Fruit fly (Drosophila melanogaster) ovary, adult (tissue): ENCODE results near the gene nAChRalpha1.

Source experiments
- CG17801 ChIP-seq: fragments of 200-800 bp; optimal IDR thresholded peaks from 2 replicates; lab custom pipeline; 2019; ENCODE audit warnings: missing biosample characterization, mild to moderate bottlenecking, missing genetic modification characterization, moderate library complexity; ENCODE audit not compliant: partially characterized antibody

nAChRalpha1 gene

DNA sequence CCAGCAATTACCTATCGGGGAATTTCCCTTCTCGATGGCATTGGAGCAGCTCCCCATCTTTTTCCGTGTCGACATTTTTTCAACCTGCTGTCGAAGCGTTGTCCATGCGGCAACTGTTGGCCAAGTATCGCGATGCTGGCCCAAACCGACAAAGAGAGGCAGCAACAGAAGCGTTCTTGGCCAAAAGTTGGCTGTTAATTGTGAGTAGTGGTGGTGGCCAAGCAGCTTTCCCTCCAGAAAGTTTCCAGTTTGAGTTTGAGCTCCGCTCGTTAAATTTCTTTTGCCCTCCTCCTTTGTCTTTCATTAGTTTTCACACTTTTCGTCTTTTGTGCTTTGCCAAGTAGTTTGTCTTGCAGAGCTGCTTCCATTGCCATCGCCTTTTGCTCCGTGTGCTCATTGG, 84.3 kb downstream of the nAChRalpha1 start, which contains the start of gene CG17782:
Gene CG17782 (minus strand): TSS at position 101 of the 400 bp plus-strand sequence.
- TF ChIP-seq CG17801 (GFP tag; lab: Kevin White, UChicago), result no peak

dm6 chr3R:24369268-24369667, 87.7 kb downstream of the nAChRalpha1 start, which contains the start of gene CG13614:
Gene CG13614, plus strand, starts transcription at chr3R:24369568.
- no peak for TF ChIP-seq CG17801 (GFP tag; lab: Kevin White, UChicago)

dm6 chr3R:24368064-24368463, 88.9 kb downstream of the nAChRalpha1 start, which contains the start of the genes CG42812 and CG33341:
Gene CG42812, minus strand, starts transcription at chr3R:24368164.
Gene CG33341, plus strand, starts transcription at chr3R:24368358.
- TF ChIP-seq CG17801 (GFP tag; lab: Kevin White, UChicago), result no peak

DNA sequence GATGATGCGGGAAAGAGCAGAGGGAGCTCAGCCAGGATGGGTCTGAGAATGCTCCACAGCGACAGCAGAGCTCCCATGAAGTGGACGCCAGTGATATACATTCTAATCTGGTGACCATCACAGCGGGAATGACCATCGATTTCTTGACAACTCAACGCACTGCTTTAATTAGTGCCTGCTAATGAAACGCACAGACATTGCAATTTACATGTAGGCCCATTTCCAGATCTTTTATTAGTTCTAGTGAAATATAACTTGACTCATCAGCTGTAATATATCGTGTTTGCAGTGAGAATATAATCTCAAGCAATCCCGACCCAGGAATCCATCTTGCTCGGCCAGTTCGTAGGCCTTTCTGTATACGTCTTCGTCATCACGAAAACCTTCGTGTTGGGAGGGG, 89.8 kb downstream of the nAChRalpha1 start, which contains the start of gene CG42811:
Gene CG42811 (minus strand): TSS at position 101 of the 400 bp plus-strand sequence.
- no peak for TF ChIP-seq CG17801 (GFP tag; lab: Kevin White, UChicago)

- TF ChIP-seq CG17801 (GFP tag; lab: Kevin White, UChicago), result no peak
Measured at dm6 chr3R:24364880-24365604, 91.9 kb downstream of the nAChRalpha1 start, which contains the start of the genes CG17784 and CG13613. Gene CG17784, minus strand, starts transcription at chr3R:24364980. Gene CG13613, plus strand, starts transcription at chr3R:24365554.

DNA sequence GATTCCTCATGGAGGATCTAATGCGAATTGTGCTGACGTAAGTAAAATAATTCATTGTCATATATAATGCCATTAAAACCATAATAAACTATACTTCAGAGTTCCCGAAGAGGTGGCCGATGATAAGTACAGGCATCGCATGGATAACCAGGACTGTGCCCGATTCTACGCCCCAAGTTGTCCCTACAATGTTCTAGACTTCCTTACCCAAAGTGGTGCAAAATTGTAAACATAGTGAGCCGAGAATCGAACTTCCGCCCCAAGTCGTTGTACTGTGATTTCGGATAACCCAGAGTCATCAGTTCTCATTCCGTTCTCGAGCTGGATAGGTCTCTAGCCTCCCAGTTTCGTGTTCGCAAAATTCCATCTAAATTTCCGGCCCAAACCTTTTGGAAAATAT, 94.1 kb downstream of the nAChRalpha1 start, which contains the start of gene CG33340:
Gene CG33340 (plus strand): TSS at position 301 of the 400 bp plus-strand sequence.
- no peak for TF ChIP-seq CG17801 (GFP tag; lab: Kevin White, UChicago)

DNA sequence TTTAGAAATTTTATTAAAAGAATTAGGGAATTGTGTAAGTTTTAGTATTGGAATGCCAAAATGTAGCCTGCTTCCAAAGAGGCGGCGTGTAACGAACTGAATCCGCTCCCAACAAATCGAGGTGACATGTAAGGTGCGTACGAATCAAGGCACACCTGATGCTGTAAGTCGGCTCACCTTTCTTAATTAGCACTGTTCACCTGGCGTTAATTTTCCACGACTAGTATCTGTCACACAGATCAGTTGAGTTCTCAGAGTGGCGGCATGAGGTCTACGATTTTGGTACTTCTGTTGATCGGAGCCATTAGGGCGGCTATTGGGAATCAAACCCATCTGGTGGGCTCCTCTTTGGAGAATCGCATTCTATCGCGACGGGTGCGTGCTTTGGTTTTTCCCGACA, 95.4 kb downstream of the nAChRalpha1 start, which contains the start of the genes CG5762 and CG33339:
Gene CG5762 (minus strand): TSS at position 101 of the 400 bp plus-strand sequence.
Gene CG33339 (plus strand): TSS at position 265 of the 400 bp plus-strand sequence.
- no peak for TF ChIP-seq CG17801 (GFP tag; lab: Kevin White, UChicago)

DNA sequence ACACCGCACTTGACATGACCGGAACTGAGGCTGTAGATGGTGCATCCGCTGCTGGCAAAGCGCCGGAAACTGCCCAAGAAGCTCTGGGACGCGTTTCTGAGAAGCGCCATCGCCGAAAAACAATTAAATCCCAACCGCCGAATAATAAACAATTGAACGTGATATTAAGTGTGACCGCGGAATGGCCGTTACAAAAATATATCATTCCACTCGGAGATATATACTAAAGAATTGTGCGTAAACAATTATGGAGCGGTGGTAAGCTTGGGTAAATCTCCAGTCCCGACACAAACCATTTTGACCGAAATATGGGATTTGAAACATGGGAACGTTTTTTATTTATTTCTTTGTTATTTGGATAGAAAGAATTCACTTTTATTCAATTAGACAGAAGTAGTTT, 97.0 kb downstream of the nAChRalpha1 start, which contains the start of gene CG18528:
Gene CG18528 (minus strand): TSS at position 188 of the 400 bp plus-strand sequence.
- TF ChIP-seq CG17801 (GFP tag; lab: Kevin White, UChicago), result no peak

DNA sequence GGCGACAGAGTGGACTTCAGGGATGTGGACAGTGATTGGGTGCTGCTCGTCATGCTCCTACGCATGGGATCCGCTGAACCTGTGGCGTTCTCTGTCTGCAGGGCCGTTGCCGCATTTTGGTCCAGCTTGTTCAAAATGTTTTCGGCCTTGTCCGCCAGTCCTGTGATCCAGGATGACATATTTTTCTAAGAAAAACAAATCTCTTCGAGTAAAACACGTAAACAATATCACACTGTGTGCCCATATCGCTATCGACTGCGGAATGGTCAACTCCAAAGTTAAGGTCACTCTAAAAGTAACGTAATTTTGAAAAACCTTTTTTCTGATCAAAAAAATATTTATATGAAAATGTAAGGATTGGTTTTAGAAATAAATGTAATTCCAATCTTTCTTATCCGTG, 99.3 kb downstream of the nAChRalpha1 start, which contains the start of gene Golgin84:
Gene Golgin84 (minus strand): TSS at position 241 of the 400 bp plus-strand sequence.
- TF ChIP-seq CG17801 (GFP tag; lab: Kevin White, UChicago), result no peak

- no peak for TF ChIP-seq CG17801 (GFP tag; lab: Kevin White, UChicago)
Measured at dm6 chr3R:24353448-24353847, 103.5 kb downstream of the nAChRalpha1 start.

DNA sequence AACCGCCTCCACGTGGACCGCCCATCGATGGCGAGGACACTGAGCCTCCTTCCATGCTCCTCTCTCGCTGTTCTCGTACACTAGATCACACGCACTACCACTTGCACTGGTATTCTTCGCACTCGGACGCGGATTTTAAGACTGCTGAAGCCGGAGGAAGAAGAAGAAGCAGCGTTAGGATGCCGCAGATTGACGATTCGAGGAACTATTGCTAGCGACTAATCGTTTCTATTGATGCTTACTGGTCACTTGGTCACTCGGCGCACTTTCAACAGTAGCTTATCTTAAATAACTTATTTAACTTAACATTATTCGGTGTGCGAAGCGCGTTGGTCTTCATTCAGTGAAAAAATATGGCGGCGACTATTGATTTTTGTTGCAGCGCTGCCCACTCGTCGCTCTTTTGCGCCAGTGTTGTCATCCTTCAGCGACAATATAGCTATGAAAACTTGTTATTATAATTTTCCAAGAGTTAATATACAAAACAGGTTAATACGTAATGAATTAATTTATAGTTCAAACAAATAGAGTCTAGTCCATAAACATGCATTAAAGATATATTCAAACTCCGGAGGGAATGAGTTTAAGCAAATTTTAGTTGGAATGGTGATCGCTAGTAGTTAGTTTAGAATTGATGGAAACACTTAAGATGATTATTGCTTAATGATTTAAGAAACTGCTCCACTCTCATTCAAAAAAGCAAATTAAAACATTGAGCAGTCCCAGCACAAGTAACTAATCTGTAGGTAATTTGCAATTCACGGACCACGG, 108.4 kb downstream of the nAChRalpha1 start, which contains the start of the genes CG5746 and CG6454:
Gene CG5746 (minus strand): TSS at position 372 of the 771 bp plus-strand sequence.
Gene CG6454 (plus strand): TSS at position 763 of the 771 bp plus-strand sequence.
- TF ChIP-seq CG17801 (GFP tag; lab: Kevin White, UChicago), result peak; percentile 28
